Worm (Caenorhabditis elegans) whole organism, late embryonic: ENCODE data around the gene mtpn-1.

Experiments used
- C08G9.2 ChIP-seq: sonication (generic microtip); optimal IDR thresholded peaks from 2 replicates; lab custom pipeline; 2016; ENCODE audit warnings: mild to moderate bottlenecking, missing genetic modification characterization, moderate library complexity, missing compliant biosample characterization
- C38D4.7 ChIP-seq: fragments of 200-800 bp; sonication (Bioruptor generic); optimal IDR thresholded peaks from 2 replicates; lab custom pipeline; 2018; ENCODE audit warnings: mild to moderate bottlenecking, missing genetic modification characterization, moderate library complexity, missing compliant biosample characterization
- F13H6.1 ChIP-seq: sonication (generic microtip); optimal IDR thresholded peaks from 2 replicates; lab custom pipeline; 2016; ENCODE audit warnings: missing genetic modification characterization, missing compliant biosample characterization
- K02D7.2 ChIP-seq: sonication (generic microtip); optimal IDR thresholded peaks from 2 replicates; lab custom pipeline; 2017; ENCODE audit warnings: mild to moderate bottlenecking, missing genetic modification characterization, missing compliant biosample characterization
- K09A11.1 ChIP-seq: sonication (generic microtip); optimal IDR thresholded peaks from 2 replicates; lab custom pipeline; 2017; ENCODE audit warnings: antibody characterized with exemption, mild to moderate bottlenecking, missing genetic modification characterization, missing compliant biosample characterization; ENCODE audit not compliant: insufficient read depth
- Y22D7AL.16 ChIP-seq: sonication (generic microtip); optimal IDR thresholded peaks from 2 replicates; lab custom pipeline; 2016; ENCODE audit warnings: missing genetic modification characterization, missing compliant biosample characterization
- ahr-1 ChIP-seq: sonication (generic microtip); optimal IDR thresholded peaks from 2 replicates; lab custom pipeline; 2016; ENCODE audit warnings: missing genetic modification characterization, missing compliant biosample characterization
- ama-1 ChIP-seq: fragments of 150-350 bp; optimal IDR thresholded peaks from 2 replicates; lab custom pipeline; 2014
- ceh-14 ChIP-seq: sonication (generic microtip); optimal IDR thresholded peaks from 2 replicates; lab custom pipeline; 2016; ENCODE audit warnings: missing genotype, missing genetic modification characterization, missing compliant biosample characterization
- ceh-22 ChIP-seq: sonication (generic microtip); optimal IDR thresholded peaks from 2 replicates; lab custom pipeline; 2017; ENCODE audit warnings: missing biosample characterization, missing genetic modification characterization
- ceh-31 ChIP-seq: sonication (generic microtip); optimal IDR thresholded peaks from 2 replicates; lab custom pipeline; 2016; ENCODE audit warnings: missing genetic modification characterization, missing compliant biosample characterization
- ceh-34 ChIP-seq: sonication (generic microtip); optimal IDR thresholded peaks from 2 replicates; lab custom pipeline; 2016; ENCODE audit warnings: mild to moderate bottlenecking, missing genetic modification characterization, missing compliant biosample characterization
- ceh-48 ChIP-seq: sonication (generic microtip); optimal IDR thresholded peaks from 2 replicates; lab custom pipeline; 2016; ENCODE audit warnings: missing genetic modification characterization, inconsistent platforms, missing compliant biosample characterization
- ceh-9 ChIP-seq: sonication (generic microtip); optimal IDR thresholded peaks from 2 replicates; lab custom pipeline; 2016; ENCODE audit warnings: mild to moderate bottlenecking, missing genetic modification characterization, inconsistent platforms, missing compliant biosample characterization
- dmd-4 ChIP-seq: sonication (generic microtip); optimal IDR thresholded peaks from 2 replicates; lab custom pipeline; 2016; ENCODE audit warnings: borderline replicate concordance, missing genetic modification characterization, missing compliant biosample characterization
- elt-2 ChIP-seq: sonication (generic microtip); optimal IDR thresholded peaks from 2 replicates; lab custom pipeline; 2016; ENCODE audit warnings: missing genetic modification reagents, missing genetic modification characterization, missing compliant biosample characterization
- elt-4 ChIP-seq: sonication (generic microtip); optimal IDR thresholded peaks from 2 replicates; lab custom pipeline; 2016; ENCODE audit warnings: missing genetic modification characterization, missing compliant biosample characterization
- ets-4 ChIP-seq: sonication (generic microtip); optimal IDR thresholded peaks from 2 replicates; lab custom pipeline; 2016; ENCODE audit warnings: missing genetic modification characterization, missing compliant biosample characterization
- eyg-1 ChIP-seq: sonication (generic microtip); optimal IDR thresholded peaks from 2 replicates; lab custom pipeline; 2016; ENCODE audit warnings: missing genotype, missing genetic modification characterization, missing compliant biosample characterization
- fkh-6 ChIP-seq: sonication (generic microtip); optimal IDR thresholded peaks from 2 replicates; lab custom pipeline; 2016; ENCODE audit warnings: missing genetic modification characterization, missing compliant biosample characterization
- gmeb-2 ChIP-seq: sonication (generic microtip); optimal IDR thresholded peaks from 2 replicates; lab custom pipeline; 2016; ENCODE audit warnings: missing genetic modification characterization, inconsistent platforms, missing compliant biosample characterization
- hlh-15 ChIP-seq: sonication (generic microtip); optimal IDR thresholded peaks from 2 replicates; lab custom pipeline; 2016; ENCODE audit warnings: missing genetic modification characterization, missing compliant biosample characterization
- hlh-30 ChIP-seq: sonication (generic microtip); optimal IDR thresholded peaks from 2 replicates; lab custom pipeline; 2017; ENCODE audit warnings: antibody characterized with exemption, missing genetic modification characterization, missing compliant biosample characterization; ENCODE audit not compliant: insufficient read depth
- hlh-8 ChIP-seq: sonication (generic microtip); optimal IDR thresholded peaks from 2 replicates; lab custom pipeline; 2016; ENCODE audit warnings: missing genotype, missing genetic modification characterization, missing compliant biosample characterization
- madf-2 ChIP-seq: sonication (generic microtip); optimal IDR thresholded peaks from 2 replicates; lab custom pipeline; 2017; ENCODE audit warnings: missing genetic modification characterization, missing compliant biosample characterization
- mec-3 ChIP-seq: sonication (generic microtip); optimal IDR thresholded peaks from 2 replicates; lab custom pipeline; 2016; ENCODE audit warnings: borderline replicate concordance, missing genetic modification characterization, missing compliant biosample characterization
- nfya-1 ChIP-seq: sonication (generic microtip); optimal IDR thresholded peaks from 2 replicates; lab custom pipeline; 2017; ENCODE audit warnings: missing genetic modification characterization, mild to moderate bottlenecking, missing compliant biosample characterization, antibody characterized with exemption, moderate library complexity
- nhr-11 ChIP-seq: fragments of 150-350 bp; optimal IDR thresholded peaks from 2 replicates; lab custom pipeline; 2014; ENCODE audit warnings: missing biosample characterization, missing genetic modification characterization
- pag-3 ChIP-seq: sonication (generic microtip); optimal IDR thresholded peaks from 2 replicates; lab custom pipeline; 2016; ENCODE audit warnings: missing compliant biosample characterization, missing genetic modification characterization, borderline replicate concordance
- pat-9 ChIP-seq: fragments of 200-800 bp; sonication (Bioruptor generic); optimal IDR thresholded peaks from 2 replicates; lab custom pipeline; 2018; ENCODE audit warnings: mild to moderate bottlenecking, missing genetic modification characterization, moderate library complexity, missing compliant biosample characterization
- pax-1 ChIP-seq: fragments of 150-350 bp; optimal IDR thresholded peaks from 2 replicates; lab custom pipeline; 2014; ENCODE audit warnings: missing biosample characterization, missing genetic modification characterization
- pha-2 ChIP-seq: sonication (generic microtip); optimal IDR thresholded peaks from 2 replicates; lab custom pipeline; 2017; ENCODE audit warnings: mild to moderate bottlenecking, missing genetic modification characterization, missing compliant biosample characterization
- pha-4 ChIP-seq: fragments of 150-350 bp; optimal IDR thresholded peaks from 2 replicates; lab custom pipeline; 2018; ENCODE audit warnings: missing biosample characterization, missing genetic modification reagents, missing genetic modification characterization
- pqm-1 ChIP-seq: sonication (generic microtip); optimal IDR thresholded peaks from 2 replicates; lab custom pipeline; 2016; ENCODE audit warnings: missing genetic modification characterization, missing compliant biosample characterization
- ref-2 ChIP-seq: sonication (generic microtip); optimal IDR thresholded peaks from 2 replicates; lab custom pipeline; 2016; ENCODE audit warnings: missing genetic modification characterization, missing compliant biosample characterization
- rnt-1 ChIP-seq: sonication (generic microtip); optimal IDR thresholded peaks from 2 replicates; lab custom pipeline; 2016; ENCODE audit warnings: missing genetic modification characterization, missing compliant biosample characterization
- sdc-2 ChIP-seq: sonication (generic microtip); optimal IDR thresholded peaks from 2 replicates; lab custom pipeline; 2016; ENCODE audit warnings: missing genotype, missing genetic modification characterization, missing compliant biosample characterization
- sox-2 ChIP-seq: fragments of 200-800 bp; sonication (Bioruptor generic); IDR thresholded peaks from 2 replicates; pipeline ENCODE4 v1.3.6; 2022; ENCODE audit warnings: missing genetic modification reagents, missing genetic modification characterization, missing compliant biosample characterization
- sox-4 ChIP-seq: sonication (generic microtip); optimal IDR thresholded peaks from 2 replicates; lab custom pipeline; 2017; ENCODE audit warnings: mild to moderate bottlenecking, missing genetic modification characterization, inconsistent platforms, missing compliant biosample characterization
- syd-9 ChIP-seq: sonication (generic microtip); optimal IDR thresholded peaks from 2 replicates; lab custom pipeline; 2016; ENCODE audit warnings: mild to moderate bottlenecking, missing genetic modification characterization, moderate library complexity, missing compliant biosample characterization
- tbx-2 ChIP-seq: sonication (generic microtip); optimal IDR thresholded peaks from 2 replicates; lab custom pipeline; 2016; ENCODE audit warnings: missing genetic modification characterization, missing compliant biosample characterization
- tbx-7 ChIP-seq: sonication (generic microtip); optimal IDR thresholded peaks from 2 replicates; lab custom pipeline; 2016; ENCODE audit warnings: missing genotype, missing genetic modification characterization, missing compliant biosample characterization
- unc-3 ChIP-seq, 2 experiments: fragments of 200-800 bp in 1 of 2; sonication (Bioruptor generic) in 1 of 2; sonication (generic microtip) in 1 of 2; conservative IDR thresholded peaks in 1 of 2; optimal IDR thresholded peaks in 1 of 2; 2 replicates each; pipeline versions ENCODE4 v1.3.6 to Lab custom; 2016 to 2022; ENCODE audit warnings: missing compliant biosample characterization in 2 of 2, missing genetic modification characterization in 2 of 2, missing genetic modification reagents in 1 of 2
- unc-42 ChIP-seq: sonication (generic microtip); optimal IDR thresholded peaks from 2 replicates; lab custom pipeline; 2016; ENCODE audit warnings: missing genotype, missing genetic modification characterization, missing compliant biosample characterization
- unc-55 ChIP-seq: sonication (generic microtip); optimal IDR thresholded peaks from 2 replicates; lab custom pipeline; 2017; ENCODE audit warnings: missing biosample characterization, missing genetic modification reagents, missing genetic modification characterization
- zip-5 ChIP-seq: sonication (generic microtip); optimal IDR thresholded peaks from 2 replicates; lab custom pipeline; 2016; ENCODE audit warnings: missing genetic modification characterization, missing compliant biosample characterization

mtpn-1 gene

ce11 chrX:2426932-2427331, 19.7 kb downstream of the mtpn-1 start:
- TF ChIP-seq K02D7.2 (no peak), F13H6.1 (tag; lab: Kevin White, UChicago) (no peak), nhr-11 (tag; lab: Kevin White, UChicago) (no peak), unc-55 (GFP tag; lab: Kevin White, UChicago) (peak; percentile 68), ets-4 (tag; lab: Kevin White, UChicago) (no peak)

DNA sequence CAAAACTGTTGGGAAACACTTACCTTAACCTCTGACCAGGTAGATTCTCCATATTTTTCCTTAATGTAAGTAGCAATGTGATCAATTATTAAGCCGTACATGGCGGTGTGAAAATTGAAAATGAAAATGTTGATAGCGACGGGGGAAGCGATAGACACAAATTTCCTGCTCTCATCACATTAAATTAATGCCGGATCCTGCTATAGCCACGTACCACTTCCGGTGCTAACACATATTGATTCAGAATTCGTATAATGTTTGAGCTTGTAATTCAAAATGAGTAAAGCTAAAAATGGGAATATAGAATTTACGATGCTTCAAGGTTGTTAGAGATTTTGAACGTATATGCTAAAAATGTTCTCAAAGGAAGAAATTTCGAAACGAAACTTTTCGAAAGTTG, 20.1 kb downstream of the mtpn-1 start, which contains the start of gene gcy-31:
gcy-31 (minus strand) TSS at position 101 of the 400 bp plus-strand sequence.
- TF ChIP-seq hlh-30 (tag; lab: Kevin White, UChicago) = no peak
- TF ChIP-seq sox-2 (GFP tag; lab: Robert Waterston, UW) = no peak
- no peak for TF ChIP-seq hlh-8 (tag; lab: Kevin White, UChicago)
- no peak for TF ChIP-seq C38D4.7 (GFP tag; lab: Kevin White, UChicago)
- no peak for TF ChIP-seq tbx-2
- TF ChIP-seq K02D7.2 = no peak
- TF ChIP-seq tbx-7 (tag; lab: Kevin White, UChicago) = no peak
- TF ChIP-seq gmeb-2 (tag; lab: Kevin White, UChicago) = no peak
- TF ChIP-seq sdc-2 = no peak
- TF ChIP-seq pqm-1 (tag; lab: Kevin White, UChicago) = no peak
- TF ChIP-seq, all 69 proteins: peak for 0

DNA sequence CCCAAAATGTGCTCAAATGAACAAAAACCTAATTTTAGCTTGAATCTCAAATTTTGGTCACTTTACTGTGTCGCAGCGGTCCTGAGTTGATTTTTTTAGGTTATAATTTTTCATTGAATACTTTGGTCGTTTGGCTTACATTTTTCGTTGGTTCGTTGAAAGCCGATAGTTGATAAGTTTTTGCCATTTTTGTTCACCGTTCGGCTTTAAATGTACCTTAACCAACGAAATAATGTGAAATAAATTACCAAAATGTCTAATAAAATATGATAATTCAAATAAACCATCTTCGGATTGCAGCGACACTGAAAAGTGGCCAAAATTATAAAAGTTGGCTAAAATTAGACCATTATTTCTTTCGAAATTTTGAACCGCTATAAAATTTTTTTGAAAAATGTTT, 23.1 kb downstream of the mtpn-1 start:
- no peak for TF ChIP-seq nfya-1 (tag; lab: Kevin White, UChicago)
- no peak for TF ChIP-seq ceh-14
- TF ChIP-seq Y22D7AL.16 (tag; lab: Kevin White, UChicago) = no peak
- TF ChIP-seq fkh-6 = no peak
- no peak for TF ChIP-seq pag-3 (tag; lab: Kevin White, UChicago)
- TF ChIP-seq ahr-1 (tag; lab: Kevin White, UChicago) = no peak
- TF ChIP-seq ets-4 (tag; lab: Kevin White, UChicago) = no peak
- TF ChIP-seq unc-3 (GFP tag; conservative IDR thresholded peaks at IDR 0.05; lab: Robert Waterston, UW) = no peak
- no peak for TF ChIP-seq unc-3 (tag; optimal IDR thresholded peaks at IDR 0.05; lab: Kevin White, UChicago)
- TF ChIP-seq K02D7.2 = no peak
- no peak for TF ChIP-seq pax-1 (tag; lab: Kevin White, UChicago)
- no peak for TF ChIP-seq elt-2 (tag; lab: Kevin White, UChicago)
- no peak for TF ChIP-seq pat-9 (tag; lab: Kevin White, UChicago)
- TF ChIP-seq hlh-15 (tag; lab: Kevin White, UChicago) = no peak
- no peak for TF ChIP-seq pha-2 (tag; lab: Kevin White, UChicago)
- TF ChIP-seq ceh-22 (tag; lab: Kevin White, UChicago) = no peak
- no peak for TF ChIP-seq K09A11.1 (tag; lab: Kevin White, UChicago)
- TF ChIP-seq gmeb-2 (tag; lab: Kevin White, UChicago) = no peak
- no peak for TF ChIP-seq ceh-9

DNA sequence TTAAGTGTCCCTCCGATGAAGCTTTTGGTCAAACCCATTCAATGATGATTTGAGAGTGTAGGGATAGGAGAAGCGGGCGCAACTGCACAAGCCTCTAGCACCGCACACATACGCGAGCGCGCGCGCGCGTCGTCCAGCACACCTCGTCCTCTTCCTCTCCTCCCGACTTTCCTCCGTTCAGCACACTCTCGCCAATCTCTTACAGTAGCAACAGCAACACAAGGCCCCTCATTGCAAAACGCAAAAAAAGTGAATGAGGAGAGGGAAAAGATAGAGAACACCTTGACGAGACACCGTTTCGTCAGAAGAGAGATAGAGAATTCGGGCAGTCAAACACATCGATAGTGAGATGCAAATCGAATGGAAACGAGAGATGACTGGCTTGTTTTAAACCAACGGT, 25.2 kb downstream of the mtpn-1 start:
- TF ChIP-seq rnt-1 (tag; lab: Kevin White, UChicago) (peak; percentile 69), pag-3 (tag; lab: Kevin White, UChicago) (no peak), elt-4 (tag; lab: Kevin White, UChicago) (no peak), sox-4 (tag; lab: Kevin White, UChicago) (no peak), sox-2 (GFP tag; lab: Robert Waterston, UW) (no peak), ceh-48 (no peak), F13H6.1 (tag; lab: Kevin White, UChicago) (peak; percentile 36), ama-1 (no peak), eyg-1 (tag; lab: Kevin White, UChicago) (peak; percentile 20), ref-2 (tag; lab: Kevin White, UChicago) (peak; percentile 39), elt-2 (tag; lab: Kevin White, UChicago) (peak; percentile 59), C08G9.2 (tag; lab: Kevin White, UChicago) (no peak), ceh-31 (tag; lab: Kevin White, UChicago) (peak; percentile 72), dmd-4 (tag; lab: Kevin White, UChicago) (peak; percentile 49), ets-4 (tag; lab: Kevin White, UChicago) (peak; percentile 4), Y22D7AL.16 (tag; lab: Kevin White, UChicago) (no peak), unc-42 (tag; lab: Kevin White, UChicago) (no peak), nfya-1 (tag; lab: Kevin White, UChicago) (peak; percentile 75), unc-55 (GFP tag; lab: Kevin White, UChicago) (peak; percentile 15), tbx-2 (peak; percentile 73), ceh-34 (tag; lab: Kevin White, UChicago) (peak; percentile 81), madf-2 (tag; lab: Kevin White, UChicago) (peak; percentile 12), mec-3 (tag; lab: Kevin White, UChicago) (no peak), pha-4 (tag; lab: Kevin White, UChicago) (no peak), syd-9 (tag; lab: Kevin White, UChicago) (peak; percentile 41), pha-2 (tag; lab: Kevin White, UChicago) (no peak), zip-5 (tag; lab: Kevin White, UChicago) (no peak)
